Worm (Caenorhabditis elegans) whole organism, L2 larva: ENCODE measurements around the gene nstp-1.

Experiments used
- ceh-82 ChIP-seq: fragments of 150-350 bp; optimal IDR thresholded peaks from 2 replicates; lab custom pipeline; 2014; ENCODE audit warnings: missing biosample characterization, missing genetic modification characterization
- elt-3 ChIP-seq: sonication (generic microtip); optimal IDR thresholded peaks from 2 replicates; lab custom pipeline; 2017; ENCODE audit warnings: missing biosample characterization, missing genetic modification characterization
- nhr-11 ChIP-seq: fragments of 150-350 bp; optimal IDR thresholded peaks from 2 replicates; lab custom pipeline; 2014; ENCODE audit warnings: missing biosample characterization, missing genetic modification characterization
- nhr-23 ChIP-seq: fragments of 150-350 bp; optimal IDR thresholded peaks from 2 replicates; lab custom pipeline; 2014; ENCODE audit warnings: missing biosample characterization, missing genetic modification reagents, missing genetic modification characterization
- nhr-237 ChIP-seq: fragments of 150-350 bp; optimal IDR thresholded peaks from 2 replicates; lab custom pipeline; 2014; ENCODE audit warnings: missing biosample characterization, missing genetic modification characterization
- snpc-4 ChIP-seq: fragments of 150-350 bp; optimal IDR thresholded peaks from 2 replicates; lab custom pipeline; 2014; ENCODE audit warnings: missing biosample characterization, missing genetic modification characterization
- ztf-11 ChIP-seq: sonication (generic microtip); optimal IDR thresholded peaks from 2 replicates; lab custom pipeline; 2017; ENCODE audit warnings: missing biosample characterization, missing genetic modification characterization
- ztf-4 ChIP-seq: fragments of 150-350 bp; optimal IDR thresholded peaks from 2 replicates; lab custom pipeline; 2014; ENCODE audit warnings: missing biosample characterization, missing genetic modification characterization

- TF ChIP-seq nhr-237 (no peak), ztf-4 (no peak), snpc-4 (tag; lab: Kevin White, UChicago) (no peak), nhr-11 (tag; lab: Kevin White, UChicago) (no peak), elt-3 (tag; lab: Kevin White, UChicago) (no peak), nhr-23 (tag; lab: Kevin White, UChicago) (no peak), ztf-11 (no peak), ceh-82 (no peak)
These were observed 18.8 kb upstream of the nstp-1 start, which contains the start of gene C53B4.2 for ce11 chrIV:8965883-8966282.
